Worm (Caenorhabditis elegans) whole organism, L2 larva: ENCODE results near the gene Y43F8B.13.

Experiments used
- ZK546.5 ChIP-seq: sonication (generic microtip); optimal IDR thresholded peaks from 2 replicates; lab custom pipeline; 2017; ENCODE audit warnings: missing biosample characterization, missing genetic modification characterization
- elt-1 ChIP-seq: fragments of 150-350 bp; optimal IDR thresholded peaks from 2 replicates; lab custom pipeline; 2014; ENCODE audit warnings: missing biosample characterization, missing genetic modification characterization
- elt-3 ChIP-seq: sonication (generic microtip); optimal IDR thresholded peaks from 2 replicates; lab custom pipeline; 2017; ENCODE audit warnings: missing biosample characterization, missing genetic modification characterization
- nhr-12 ChIP-seq: fragments of 150-350 bp; optimal IDR thresholded peaks from 2 replicates; lab custom pipeline; 2014; ENCODE audit warnings: missing biosample characterization, missing genetic modification characterization
- skn-1 ChIP-seq: sonication (generic microtip); optimal IDR thresholded peaks from 2 replicates; lab custom pipeline; 2017; ENCODE audit warnings: missing biosample characterization, missing genetic modification characterization
- snpc-4 ChIP-seq: fragments of 150-350 bp; optimal IDR thresholded peaks from 2 replicates; lab custom pipeline; 2014; ENCODE audit warnings: missing biosample characterization, missing genetic modification characterization
- unc-55 ChIP-seq: fragments of 150-350 bp; sonication (generic microtip); optimal IDR thresholded peaks from 3 replicates; lab custom pipeline; 2014; ENCODE audit warnings: missing biosample characterization, missing genetic modification reagents, missing genetic modification characterization
- unc-62 ChIP-seq: fragments of 150-350 bp; optimal IDR thresholded peaks from 2 replicates; lab custom pipeline; 2014; ENCODE audit warnings: missing biosample characterization, missing genetic modification reagents, missing genetic modification characterization
- zag-1 ChIP-seq: fragments of 150-350 bp; optimal IDR thresholded peaks from 2 replicates; lab custom pipeline; 2014; ENCODE audit warnings: missing biosample characterization, missing genetic modification characterization

ce11 chrV:19495587-19495986 lies 39.8 kb downstream of the Y43F8B.13 start, which contains the start of gene scl-21:
- TF ChIP-seq snpc-4 (tag; lab: Kevin White, UChicago) (no peak), skn-1 (no peak), nhr-12 (no peak), elt-1 (no peak), zag-1 (tag; lab: Kevin White, UChicago) (no peak), elt-3 (tag; lab: Kevin White, UChicago) (no peak), unc-55 (no peak), ZK546.5 (no peak), unc-62 (GFP tag; lab: Kevin White, UChicago) (no peak)
